Fruit fly (Drosophila melanogaster) whole organism, embryonic: ENCODE measurements around the gene dbo.
A peak's percentile ranks its signal among the peaks of the same experiment; 100 is the strongest.

Source experiments
- Awh ChIP-seq: fragments of 200-800 bp; sonication (Bioruptor generic); IDR thresholded peaks from 2 replicates; pipeline ENCODE4, ENCODE4 v1.3.6; 2022; ENCODE audit warnings: missing biosample characterization, missing genetic modification characterization
- B-H2 ChIP-seq: fragments of 200-800 bp; sonication (Bioruptor generic); optimal IDR thresholded peaks from 2 replicates; lab custom pipeline; 2018; ENCODE audit warnings: missing biosample characterization, mild to moderate bottlenecking, missing genetic modification characterization
- Bgb ChIP-seq: fragments of 200-800 bp; sonication (Bioruptor generic); IDR thresholded peaks from 2 replicates; pipeline ENCODE4 v1.3.6; 2022; ENCODE audit warnings: missing biosample characterization, missing genetic modification characterization; ENCODE audit not compliant: partially characterized antibody
- CG10959 ChIP-seq: fragments of 200-800 bp; sonication (Bioruptor generic); IDR thresholded peaks from 2 replicates; pipeline ENCODE4 v1.3.6; 2022; ENCODE audit warnings: missing biosample characterization, missing genetic modification characterization
- CG11504 ChIP-seq: fragments of 200-800 bp; sonication (Bioruptor generic); optimal IDR thresholded peaks from 3 replicates; lab custom pipeline; 2019; ENCODE audit warnings: missing biosample characterization, mild to moderate bottlenecking, missing genetic modification characterization, moderate library complexity
- CG12299 ChIP-seq: fragments of 200-800 bp; sonication (Bioruptor generic); optimal IDR thresholded peaks from 2 replicates; lab custom pipeline; 2018; ENCODE audit warnings: missing biosample characterization, mild to moderate bottlenecking, missing genetic modification characterization
- CG12769 ChIP-seq: fragments of 200-800 bp; sonication (Bioruptor generic); optimal IDR thresholded peaks from 2 replicates; lab custom pipeline; 2019; ENCODE audit warnings: missing biosample characterization, mild to moderate bottlenecking, missing genetic modification characterization, moderate library complexity
- CG13123 ChIP-seq: fragments of 200-800 bp; sonication (Bioruptor generic); optimal IDR thresholded peaks from 2 replicates; lab custom pipeline; 2016; ENCODE audit warnings: missing biosample characterization, missing genetic modification characterization
- CG32532 ChIP-seq: fragments of 200-800 bp; sonication (Bioruptor generic); IDR thresholded peaks from 2 replicates; pipeline ENCODE4 v1.3.6; 2022; ENCODE audit warnings: missing biosample characterization, missing genetic modification characterization
- CG3407 ChIP-seq: fragments of 200-800 bp; sonication (Bioruptor generic); optimal IDR thresholded peaks from 2 replicates; lab custom pipeline; 2018; ENCODE audit warnings: missing biosample characterization, mild to moderate bottlenecking, missing genetic modification characterization
- CG34422 ChIP-seq: fragments of 200-800 bp; sonication (Bioruptor generic); IDR thresholded peaks from 3 replicates; pipeline ENCODE4 v1.3.6; 2022; ENCODE audit warnings: missing biosample characterization, missing genetic modification characterization
- CG42726 ChIP-seq: fragments of 200-800 bp; sonication (Bioruptor generic); IDR thresholded peaks from 2 replicates; pipeline ENCODE4 v1.3.6; 2022; ENCODE audit warnings: missing biosample characterization, missing genetic modification characterization; ENCODE audit not compliant: partially characterized antibody
- CG4424 ChIP-seq: fragments of 200-800 bp; sonication (Bioruptor generic); optimal IDR thresholded peaks from 3 replicates; lab custom pipeline; 2016; ENCODE audit warnings: missing biosample characterization, missing genetic modification characterization
- CG4617 ChIP-seq: fragments of 200-800 bp; sonication (Bioruptor generic); optimal IDR thresholded peaks from 3 replicates; lab custom pipeline; 2016; ENCODE audit warnings: missing biosample characterization, missing genetic modification characterization, borderline replicate concordance
- CG6689 ChIP-seq: fragments of 200-800 bp; sonication (Bioruptor generic); IDR thresholded peaks from 2 replicates; pipeline ENCODE4 v1.3.6; 2022; ENCODE audit warnings: missing biosample characterization, missing genetic modification characterization
- CG6791 ChIP-seq: fragments of 200-800 bp; sonication (Bioruptor generic); IDR thresholded peaks from 3 replicates; pipeline ENCODE4 v1.3.6; 2022; ENCODE audit warnings: missing biosample characterization, missing genetic modification characterization; ENCODE audit not compliant: partially characterized antibody
- CG7372 ChIP-seq: fragments of 200-800 bp; sonication (Bioruptor generic); IDR thresholded peaks from 2 replicates; pipeline ENCODE4 v1.3.6; 2022; ENCODE audit warnings: missing biosample characterization, missing genetic modification characterization
- CG8924 ChIP-seq: fragments of 200-800 bp; optimal IDR thresholded peaks from 3 replicates; lab custom pipeline; 2019; ENCODE audit warnings: missing biosample characterization, mild to moderate bottlenecking, missing genetic modification characterization, moderate library complexity
- CG9437 ChIP-seq: fragments of 200-800 bp; sonication (Bioruptor generic); optimal IDR thresholded peaks from 2 replicates; lab custom pipeline; 2018; ENCODE audit warnings: missing biosample characterization, mild to moderate bottlenecking, missing genetic modification characterization
- Camta ChIP-seq: fragments of 200-800 bp; sonication (Bioruptor generic); optimal IDR thresholded peaks from 2 replicates; lab custom pipeline; 2016; ENCODE audit warnings: missing biosample characterization, missing genetic modification characterization
- Dip2 ChIP-seq: fragments of 200-800 bp; sonication (Bioruptor generic); IDR thresholded peaks from 2 replicates; pipeline ENCODE4 v1.3.6; 2022; ENCODE audit warnings: missing biosample characterization, missing genetic modification characterization
- Drgx ChIP-seq: fragments of 200-800 bp; sonication (Bioruptor generic); IDR thresholded peaks from 2 replicates; pipeline ENCODE4 v1.3.6; 2022; ENCODE audit warnings: missing biosample characterization, missing genetic modification characterization
- H2.0 ChIP-seq: fragments of 200-800 bp; sonication (Bioruptor generic); IDR thresholded peaks from 2 replicates; pipeline ENCODE4 v1.3.6; 2022; ENCODE audit warnings: missing biosample characterization, missing genetic modification characterization
- Hr39 ChIP-seq: fragments of >200 bp; optimal IDR thresholded peaks from 2 replicates; lab custom pipeline; 2017
- Mad ChIP-seq: fragments of 200-800 bp; sonication (Bioruptor generic); optimal IDR thresholded peaks from 2 replicates; lab custom pipeline; 2016; ENCODE audit warnings: missing biosample characterization, missing genetic modification characterization
- NK7.1 ChIP-seq: fragments of 200-800 bp; sonication (Bioruptor generic); optimal IDR thresholded peaks from 3 replicates; lab custom pipeline; 2016; ENCODE audit warnings: missing biosample characterization, missing genetic modification characterization
- Ravus ChIP-seq: fragments of 200-800 bp; sonication (Bioruptor generic); IDR thresholded peaks from 2 replicates; pipeline ENCODE4 v1.3.6; 2022; ENCODE audit warnings: missing biosample characterization, missing genetic modification characterization
- Scr ChIP-seq: fragments of 200-800 bp; sonication (Bioruptor generic); IDR thresholded peaks from 2 replicates; pipeline ENCODE4 v1.3.6; 2022; ENCODE audit warnings: missing biosample characterization, missing genetic modification characterization; ENCODE audit not compliant: partially characterized antibody
- ash1 ChIP-seq: fragments of 200-800 bp; sonication (Bioruptor generic); optimal IDR thresholded peaks from 2 replicates; lab custom pipeline; 2018; ENCODE audit warnings: missing biosample characterization, mild to moderate bottlenecking, missing genetic modification characterization
- cato ChIP-seq: fragments of 200-800 bp; sonication (Bioruptor generic); optimal IDR thresholded peaks from 2 replicates; lab custom pipeline; 2016; ENCODE audit warnings: missing biosample characterization, missing genetic modification characterization, borderline replicate concordance
- chif ChIP-seq, 2 experiments: fragments of 200-800 bp; sonication (Bioruptor generic); optimal IDR thresholded peaks; 3 replicates each; lab custom pipeline; 2016; ENCODE audit warnings: missing biosample characterization in 2 of 2, missing genetic modification characterization in 2 of 2
- chm ChIP-seq: fragments of 200-800 bp; sonication (Bioruptor generic); IDR thresholded peaks from 2 replicates; pipeline ENCODE4 v1.3.6; 2022; ENCODE audit warnings: missing biosample characterization, missing genetic modification characterization
- corto ChIP-seq: fragments of 200-800 bp; sonication (Bioruptor generic); optimal IDR thresholded peaks from 2 replicates; lab custom pipeline; 2016; ENCODE audit warnings: missing biosample characterization, mild to moderate bottlenecking, missing genetic modification characterization, moderate library complexity
- crc ChIP-seq: fragments of 200-800 bp; sonication (Bioruptor generic); optimal IDR thresholded peaks from 2 replicates; lab custom pipeline; 2016; ENCODE audit warnings: missing biosample characterization, missing genetic modification characterization
- crol ChIP-seq: fragments of 200-800 bp; sonication (Bioruptor generic); IDR thresholded peaks from 2 replicates; pipeline ENCODE4 v1.3.6; 2022; ENCODE audit warnings: missing biosample characterization, missing genetic modification characterization
- dan ChIP-seq: fragments of 200-800 bp; sonication (Bioruptor generic); IDR thresholded peaks from 2 replicates; pipeline ENCODE4 v1.3.6; 2022; ENCODE audit warnings: missing biosample characterization, missing genetic modification characterization
- dm ChIP-seq: fragments of 200-800 bp; sonication (Bioruptor generic); optimal IDR thresholded peaks from 3 replicates; lab custom pipeline; 2016; ENCODE audit warnings: missing biosample characterization, missing genetic modification characterization
- eve ChIP-seq, 2 experiments: fragments of >200 bp; optimal IDR thresholded peaks; 2 replicates each; lab custom pipeline; 2017; ENCODE audit warnings: missing biosample characterization in 2 of 2, missing genetic modification characterization in 2 of 2
- gem ChIP-seq: fragments of 200-800 bp; sonication (Bioruptor generic); optimal IDR thresholded peaks from 2 replicates; lab custom pipeline; 2019; ENCODE audit warnings: missing biosample characterization, mild to moderate bottlenecking, missing genetic modification characterization, moderate library complexity
- gt ChIP-seq: fragments of 200-800 bp; sonication (Bioruptor generic); IDR thresholded peaks from 2 replicates; pipeline ENCODE4 v1.3.6; 2022; ENCODE audit warnings: missing biosample characterization, missing genetic modification characterization
- nerfin-2 ChIP-seq: fragments of 200-800 bp; sonication (Bioruptor generic); IDR thresholded peaks from 2 replicates; pipeline ENCODE4 v1.3.6; 2022; ENCODE audit warnings: missing biosample characterization, missing genetic modification characterization; ENCODE audit not compliant: partially characterized antibody
- oc ChIP-seq: fragments of 200-800 bp; sonication (Bioruptor generic); optimal IDR thresholded peaks from 2 replicates; lab custom pipeline; 2018; ENCODE audit warnings: missing biosample characterization, mild to moderate bottlenecking, missing genetic modification characterization, moderate library complexity
- org-1 ChIP-seq: fragments of 200-800 bp; sonication (Bioruptor generic); optimal IDR thresholded peaks from 2 replicates; lab custom pipeline; 2017; ENCODE audit warnings: missing biosample characterization, missing genetic modification characterization
- pfk ChIP-seq: fragments of 200-800 bp; sonication (Bioruptor generic); optimal IDR thresholded peaks from 2 replicates; lab custom pipeline; 2018; ENCODE audit warnings: missing biosample characterization, mild to moderate bottlenecking, missing genetic modification characterization, moderate library complexity
- ro ChIP-seq: fragments of 200-800 bp; sonication (Bioruptor generic); IDR thresholded peaks from 2 replicates; pipeline ENCODE4 v1.3.6; 2022; ENCODE audit warnings: missing biosample characterization, missing genetic modification characterization
- schlank ChIP-seq: fragments of 200-800 bp; sonication (Bioruptor generic); optimal IDR thresholded peaks from 2 replicates; lab custom pipeline; 2018; ENCODE audit warnings: missing biosample characterization, mild to moderate bottlenecking, missing genetic modification characterization
- sd ChIP-seq: fragments of 200-800 bp; sonication (Bioruptor generic); optimal IDR thresholded peaks from 3 replicates; lab custom pipeline; 2018; ENCODE audit warnings: missing biosample characterization, mild to moderate bottlenecking, missing genetic modification characterization, moderate library complexity
- sens ChIP-seq: fragments of 200-800 bp; sonication (Bioruptor generic); peaks from one replicate; lab custom pipeline; 2016; ENCODE audit warnings: missing biosample characterization, missing genetic modification characterization
- sob ChIP-seq: fragments of 200-800 bp; sonication (Bioruptor generic); IDR thresholded peaks from 2 replicates; pipeline ENCODE4 v1.3.6; 2022; ENCODE audit warnings: missing biosample characterization, missing genetic modification characterization
- wor ChIP-seq: fragments of 200-800 bp; sonication (Bioruptor generic); IDR thresholded peaks from 2 replicates; pipeline ENCODE4 v1.3.6; 2022; ENCODE audit warnings: missing biosample characterization, missing genetic modification characterization

The dbo gene

dm6 chr3L:15825493-15826209 is 1.0 kb upstream of the dbo start (continued):
- TF ChIP-seq CG4424 (GFP tag; lab: Kevin White, UChicago) = no peak
- TF ChIP-seq CG34422 (GFP tag; lab: Robert Waterston, UW) = peak; percentile 44; the same call in 1 of the 3 replicates
- TF ChIP-seq eve (GFP tag; optimal IDR thresholded peaks at IDR 0.05; lab: Kevin White, UChicago) = peak in 1 of 2 experiments; percentile 93
- peak; percentile 56; the same call in 1 of the 2 replicates for TF ChIP-seq sob (GFP tag; lab: Robert Waterston, UW)
- TF ChIP-seq Mad (GFP tag; lab: Kevin White, UChicago) = no peak
- no peak for TF ChIP-seq H2.0 (GFP tag; lab: Robert Waterston, UW)
- TF ChIP-seq corto (GFP tag; lab: Kevin White, UChicago) = no peak
- no peak for TF ChIP-seq Camta
- no peak for TF ChIP-seq Hr39 (lab: Kevin White, UChicago)
- no peak for TF ChIP-seq nerfin-2 (GFP tag; lab: Robert Waterston, UW)
- TF ChIP-seq sd (tag; lab: Kevin White, UChicago) = peak; percentile 60
- no peak; the same call in 1 of the 2 replicates for TF ChIP-seq Awh
- peak; percentile 1 for TF ChIP-seq CG8924 (tag; lab: Kevin White, UChicago)
- no peak for TF ChIP-seq oc
- TF ChIP-seq CG6689 (GFP tag; lab: Robert Waterston, UW) = peak; percentile 9; the same call in 1 of the 2 replicates
- peak; percentile 19 for TF ChIP-seq CG3407 (GFP tag; lab: Kevin White, UChicago)
- TF ChIP-seq Dip2 = no peak
- TF ChIP-seq CG11504 (tag; lab: Kevin White, UChicago) = peak; percentile 22
- no peak for TF ChIP-seq NK7.1 (GFP tag; lab: Kevin White, UChicago)
- no peak; the same call in 1 of the 2 replicates for TF ChIP-seq Bgb (GFP tag; lab: Robert Waterston, UW)
- peak; percentile 36; the same call in 1 of the 2 replicates for TF ChIP-seq chm (GFP tag; lab: Robert Waterston, UW)
- no peak for TF ChIP-seq ro (GFP tag; lab: Robert Waterston, UW)
- TF ChIP-seq CG12299 (tag; lab: Kevin White, UChicago) = peak; percentile 43
- peak; percentile 52 for TF ChIP-seq sens (GFP tag; lab: Kevin White, UChicago)
- TF ChIP-seq ash1 (GFP tag; lab: Kevin White, UChicago) = no peak
- peak; percentile 26 for TF ChIP-seq CG12769 (tag; lab: Kevin White, UChicago)
- TF ChIP-seq cato (GFP tag; lab: Kevin White, UChicago) = no peak
- TF ChIP-seq pfk = no peak
- no peak for TF ChIP-seq wor (GFP tag; lab: Robert Waterston, UW)
- peak; percentile 58 for TF ChIP-seq Drgx (GFP tag; lab: Robert Waterston, UW)
- TF ChIP-seq chif (GFP tag; optimal IDR thresholded peaks at IDR 0.05; lab: Kevin White, UChicago) = no peak
- TF ChIP-seq CG42726 (GFP tag; lab: Robert Waterston, UW) = no peak
- TF ChIP-seq schlank (tag; lab: Kevin White, UChicago) = no peak
- TF ChIP-seq CG10959 (GFP tag; lab: Robert Waterston, UW) = no peak
- no peak for TF ChIP-seq gt (GFP tag; lab: Robert Waterston, UW)
- no peak for TF ChIP-seq CG13123
- TF ChIP-seq crol (GFP tag; lab: Robert Waterston, UW) = no peak
- TF ChIP-seq CG7372 (GFP tag; lab: Robert Waterston, UW) = no peak
- TF ChIP-seq CG6791 = no peak
- TF ChIP-seq crc = no peak
- TF ChIP-seq CG32532 = no peak
- peak; percentile 19 for TF ChIP-seq org-1 (GFP tag; lab: Kevin White, UChicago)
- TF ChIP-seq Scr (GFP tag; lab: Robert Waterston, UW) = no peak
- TF ChIP-seq Ravus (GFP tag; lab: Robert Waterston, UW) = no peak
- no peak for TF ChIP-seq gem
- TF ChIP-seq dan (GFP tag; lab: Robert Waterston, UW) = no peak
- no peak for TF ChIP-seq CG9437 (GFP tag; lab: Kevin White, UChicago)
- TF ChIP-seq B-H2 = peak; percentile 19
- no peak for TF ChIP-seq CG4617 (GFP tag; lab: Kevin White, UChicago)
- no peak for TF ChIP-seq dm (GFP tag; lab: Kevin White, UChicago)
